Worm (Caenorhabditis elegans) whole organism, L3 larva: Measurements from ENCODE around the gene Y57G11C.1144.

ENCODE experiments used
- aly-2 ChIP-seq: fragments of 150-350 bp; optimal IDR thresholded peaks from 2 replicates; lab custom pipeline; 2014; ENCODE audit warnings: missing biosample characterization, missing genetic modification characterization
- ama-1 ChIP-seq: fragments of 150-350 bp; optimal IDR thresholded peaks from 2 replicates; lab custom pipeline; 2018
- pqm-1 ChIP-seq: fragments of 150-350 bp; optimal IDR thresholded peaks from 2 replicates; lab custom pipeline; 2017; ENCODE audit warnings: missing biosample characterization, missing genetic modification characterization, inconsistent platforms
- skn-1 ChIP-seq: fragments of 150-350 bp; optimal IDR thresholded peaks from 2 replicates; lab custom pipeline; 2014; ENCODE audit warnings: missing biosample characterization, missing genetic modification characterization

- peak; percentile 21 for TF ChIP-seq pqm-1 (tag; lab: Kevin White, UChicago)
- TF ChIP-seq aly-2 (tag; lab: Kevin White, UChicago) = no peak
- no peak for TF ChIP-seq ama-1 (lab: Kevin White, UChicago)
- no peak for TF ChIP-seq skn-1 (tag; lab: Kevin White, UChicago)
Observed at ce11 chrIV:14890914-14891313, 46.2 kb upstream of the Y57G11C.1144 start.
